Fruit fly (Drosophila melanogaster) whole organism: ENCODE measurements around the gene CG6106.

Experiments
- CG8478 ChIP-seq: fragments of >200 bp; optimal IDR thresholded peaks from 2 replicates; lab custom pipeline; 2018; ENCODE audit warnings: inconsistent platforms
- Dll ChIP-seq: fragments of >200 bp; optimal IDR thresholded peaks from 2 replicates; lab custom pipeline; 2017
- EcR ChIP-seq, 2 experiments: fragments of >200 bp; optimal IDR thresholded peaks; 2 replicates each; lab custom pipeline; 2017; ENCODE audit warnings: missing biosample characterization in 2 of 2, missing genetic modification characterization in 2 of 2, missing genetic modification reagents in 2 of 2
- pan ChIP-seq: fragments of >200 bp; optimal IDR thresholded peaks from 2 replicates; lab custom pipeline; 2017
- psq ChIP-seq: fragments of >200 bp; optimal IDR thresholded peaks from 2 replicates; lab custom pipeline; 2017
- usp ChIP-seq: fragments of >200 bp; optimal IDR thresholded peaks from 2 replicates; lab custom pipeline; 2017; ENCODE audit warnings: missing biosample characterization, missing genetic modification characterization, mixed read lengths

Gene CG6106

dm6 chrX:18357756-18358182 lies 912 bp upstream of the CG6106 start:
- no peak for TF ChIP-seq CG8478
- no peak for TF ChIP-seq psq (lab: Kevin White, UChicago)
- no peak for TF ChIP-seq pan (lab: Kevin White, UChicago)
- TF ChIP-seq EcR (GFP tag; optimal IDR thresholded peaks at IDR 0.05; lab: Kevin White, UChicago), result no peak
- no peak for TF ChIP-seq usp (GFP tag; lab: Kevin White, UChicago)
- TF ChIP-seq Dll, result no peak

- TF ChIP-seq EcR (GFP tag; optimal IDR thresholded peaks at IDR 0.05; lab: Kevin White, UChicago), result no peak
- TF ChIP-seq CG8478, result no peak
- TF ChIP-seq pan (lab: Kevin White, UChicago), result no peak
- TF ChIP-seq usp (GFP tag; lab: Kevin White, UChicago), result no peak
- no peak for TF ChIP-seq Dll
- no peak for TF ChIP-seq psq (lab: Kevin White, UChicago)
Measured at dm6 chrX:18363423-18363822, 4.7 kb downstream of the CG6106 start.

dm6 chrX:18364047-18364747 lies 5.5 kb downstream of the CG6106 start:
- TF ChIP-seq CG8478, result no peak
- TF ChIP-seq Dll, result no peak
- TF ChIP-seq pan (lab: Kevin White, UChicago), result no peak
- TF ChIP-seq EcR (GFP tag; optimal IDR thresholded peaks at IDR 0.05; lab: Kevin White, UChicago), result no peak
- no peak for TF ChIP-seq usp (GFP tag; lab: Kevin White, UChicago)
- no peak for TF ChIP-seq psq (lab: Kevin White, UChicago)

- no peak for TF ChIP-seq Dll
- no peak for TF ChIP-seq CG8478
- TF ChIP-seq usp (GFP tag; lab: Kevin White, UChicago), result no peak
- no peak for TF ChIP-seq psq (lab: Kevin White, UChicago)
- TF ChIP-seq pan (lab: Kevin White, UChicago), result no peak
Measured at dm6 chrX:18364999-18365398, 6.3 kb downstream of the CG6106 start.

- TF ChIP-seq usp (GFP tag; lab: Kevin White, UChicago) (no peak), CG8478 (peak; percentile 71)
Measured at dm6 chrX:18366033-18366850, 7.6 kb downstream of the CG6106 start, which contains the start of gene CrebB. CrebB (plus strand) TSS chrX:18366357.

- TF ChIP-seq EcR (GFP tag; optimal IDR thresholded peaks at IDR 0.05; lab: Kevin White, UChicago) (no peak), psq (lab: Kevin White, UChicago) (no peak), CG8478 (no peak), Dll (no peak)
Measured at dm6 chrX:18366851-18367649, 8.4 kb downstream of the CG6106 start.

dm6 chrX:18367806-18368643 lies 9.3 kb downstream of the CG6106 start:
- TF ChIP-seq CG8478, result peak; percentile 40
- TF ChIP-seq psq (lab: Kevin White, UChicago), result no peak

dm6 chrX:18368644-18368998 lies 9.9 kb downstream of the CG6106 start:
- no peak for TF ChIP-seq psq (lab: Kevin White, UChicago)
- TF ChIP-seq pan (lab: Kevin White, UChicago), result no peak
- no peak for TF ChIP-seq usp (GFP tag; lab: Kevin White, UChicago)
- no peak for TF ChIP-seq EcR (GFP tag; optimal IDR thresholded peaks at IDR 0.05; lab: Kevin White, UChicago)
- no peak for TF ChIP-seq CG8478
- no peak for TF ChIP-seq Dll

dm6 chrX:18369767-18370166 lies 11.1 kb downstream of the CG6106 start:
- TF ChIP-seq EcR (GFP tag; optimal IDR thresholded peaks at IDR 0.05; lab: Kevin White, UChicago) (no peak), psq (lab: Kevin White, UChicago) (no peak), CG8478 (no peak), usp (GFP tag; lab: Kevin White, UChicago) (no peak), Dll (no peak), pan (lab: Kevin White, UChicago) (no peak)

- peak; percentile 76 for TF ChIP-seq CG8478
- no peak for TF ChIP-seq pan (lab: Kevin White, UChicago)
- no peak for TF ChIP-seq EcR (GFP tag; optimal IDR thresholded peaks at IDR 0.05; lab: Kevin White, UChicago)
- TF ChIP-seq psq (lab: Kevin White, UChicago), result no peak
- TF ChIP-seq usp (GFP tag; lab: Kevin White, UChicago), result no peak
- peak; percentile 95 for TF ChIP-seq Dll
Measured at dm6 chrX:18370775-18371735, 12.4 kb downstream of the CG6106 start.
